Fruit fly (Drosophila melanogaster) whole organism, pupa: ENCODE data around the gene CG16779.

Source experiments
- CG10348 ChIP-seq: fragments of 200-800 bp; sonication (Bioruptor generic); IDR thresholded peaks from 2 replicates; pipeline ENCODE4 v1.3.6; 2022; ENCODE audit warnings: missing biosample characterization, missing genetic modification characterization
- CG12605 ChIP-seq: fragments of 200-800 bp; sonication (Bioruptor generic); IDR thresholded peaks from 2 replicates; pipeline ENCODE4 v1.3.6; 2022; ENCODE audit warnings: missing biosample characterization, missing genetic modification characterization
- CG13204 ChIP-seq: fragments of 200-800 bp; sonication (Bioruptor generic); optimal IDR thresholded peaks from 2 replicates; lab custom pipeline; 2018; ENCODE audit warnings: missing biosample characterization, mild to moderate bottlenecking, missing genetic modification characterization, moderate library complexity
- CG14655 ChIP-seq: fragments of 200-800 bp; sonication (Bioruptor generic); optimal IDR thresholded peaks from 3 replicates; lab custom pipeline; 2017; ENCODE audit warnings: mild to moderate bottlenecking, missing biosample characterization, missing genetic modification reagents, missing genetic modification characterization
- CG15710 ChIP-seq: fragments of 200-800 bp; sonication (Bioruptor generic); optimal IDR thresholded peaks from 2 replicates; lab custom pipeline; 2018; ENCODE audit warnings: missing biosample characterization, mild to moderate bottlenecking, missing genetic modification characterization, moderate library complexity
- CG17806 ChIP-seq: fragments of 200-800 bp; sonication (Bioruptor generic); optimal IDR thresholded peaks from 2 replicates; lab custom pipeline; 2018; ENCODE audit warnings: missing biosample characterization, mild to moderate bottlenecking, missing genetic modification characterization, moderate library complexity
- CG32121 ChIP-seq: fragments of 200-800 bp; sonication (Bioruptor generic); IDR thresholded peaks from 2 replicates; pipeline ENCODE4 v1.3.6; 2022; ENCODE audit warnings: missing biosample characterization, missing genetic modification characterization
- CG34367 ChIP-seq: fragments of 200-800 bp; sonication (Bioruptor generic); optimal IDR thresholded peaks from 2 replicates; lab custom pipeline; 2018; ENCODE audit warnings: missing biosample characterization, mild to moderate bottlenecking, missing genetic modification characterization
- CG4496 ChIP-seq: fragments of 200-800 bp; sonication (Bioruptor generic); IDR thresholded peaks from 3 replicates; pipeline ENCODE4 v1.3.6; 2022; ENCODE audit warnings: missing biosample characterization, missing genetic modification characterization
- CG8159 ChIP-seq: fragments of 200-800 bp; sonication (Bioruptor generic); optimal IDR thresholded peaks from 3 replicates; lab custom pipeline; 2018; ENCODE audit warnings: missing biosample characterization, mild to moderate bottlenecking, missing genetic modification characterization, moderate library complexity
- CG8301 ChIP-seq: fragments of 200-800 bp; sonication (Bioruptor generic); optimal IDR thresholded peaks from 2 replicates; lab custom pipeline; 2018; ENCODE audit warnings: missing biosample characterization, mild to moderate bottlenecking, missing genetic modification characterization
- CG9948 ChIP-seq: fragments of 200-800 bp; sonication (Bioruptor generic); optimal IDR thresholded peaks from 2 replicates; lab custom pipeline; 2018; ENCODE audit warnings: missing biosample characterization, mild to moderate bottlenecking, missing genetic modification characterization, moderate library complexity
- D1 ChIP-seq: fragments of 200-800 bp; sonication (Bioruptor generic); optimal IDR thresholded peaks from 2 replicates; lab custom pipeline; 2018; ENCODE audit warnings: missing biosample characterization, mild to moderate bottlenecking, missing genetic modification characterization, moderate library complexity
- EcR ChIP-seq: fragments of 200-800 bp; sonication (Bioruptor generic); optimal IDR thresholded peaks from 3 replicates; lab custom pipeline; 2019; ENCODE audit warnings: missing biosample characterization, missing genetic modification characterization, mild to moderate bottlenecking, moderate library complexity, missing genetic modification reagents
- Ets98B ChIP-seq: fragments of 200-800 bp; sonication (Bioruptor generic); IDR thresholded peaks from 2 replicates; pipeline ENCODE4 v1.3.6; 2022; ENCODE audit warnings: missing biosample characterization, missing genetic modification characterization
- Pif1A ChIP-seq: fragments of 200-800 bp; sonication (Bioruptor generic); optimal IDR thresholded peaks from 3 replicates; lab custom pipeline; 2016; ENCODE audit warnings: missing biosample characterization, missing genetic modification characterization
- Pif1B ChIP-seq: fragments of 200-800 bp; sonication (Bioruptor generic); optimal IDR thresholded peaks from 3 replicates; lab custom pipeline; 2016; ENCODE audit warnings: missing biosample characterization, missing genetic modification characterization
- Snoo ChIP-seq: fragments of 200-800 bp; sonication (Bioruptor generic); optimal IDR thresholded peaks from 3 replicates; lab custom pipeline; 2017; ENCODE audit warnings: missing biosample characterization, mild to moderate bottlenecking, missing genetic modification characterization, inconsistent platforms
- fd96Ca ChIP-seq: fragments of 200-800 bp; sonication (Bioruptor generic); IDR thresholded peaks from 3 replicates; pipeline ENCODE4 v1.3.6; 2022; ENCODE audit warnings: missing biosample characterization, missing genetic modification characterization
- gl ChIP-seq: fragments of 200-800 bp; sonication (Bioruptor generic); optimal IDR thresholded peaks from 2 replicates; lab custom pipeline; 2018; ENCODE audit warnings: missing biosample characterization, mild to moderate bottlenecking, missing genetic modification characterization
- rn ChIP-seq: fragments of 200-800 bp; sonication (Bioruptor generic); IDR thresholded peaks from 2 replicates; pipeline ENCODE4 v1.3.6; 2022; ENCODE audit warnings: missing biosample characterization, missing genetic modification characterization

The CG16779 gene

DNA sequence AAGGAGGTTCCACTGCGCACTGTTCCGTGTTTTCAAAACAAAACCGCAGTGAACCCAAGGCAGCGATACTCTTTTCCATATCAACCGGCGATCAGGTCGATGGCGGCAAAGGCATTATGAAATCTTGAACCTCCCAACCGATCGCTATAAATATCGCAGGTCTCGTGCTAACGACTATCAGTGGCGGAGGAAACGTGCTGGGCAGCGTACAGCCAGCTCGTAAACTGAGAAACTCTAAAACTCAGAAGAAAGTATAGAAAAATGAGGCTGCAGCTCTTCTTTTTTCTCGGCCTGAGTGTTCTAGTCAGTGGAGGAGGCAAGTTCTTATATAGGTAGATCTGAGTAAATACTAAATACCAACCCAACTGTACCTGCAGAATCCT lies 1.1 kb upstream of the CG16779 start, which contains the start of gene phu:
phu (plus strand) TSS at position 175 of the 383 bp plus-strand sequence.
- no peak for TF ChIP-seq CG14655
- TF ChIP-seq gl (tag; lab: Kevin White, UChicago), result no peak
- TF ChIP-seq CG15710 (tag; lab: Kevin White, UChicago), result no peak
- no peak for TF ChIP-seq CG17806
- no peak for TF ChIP-seq CG13204 (GFP tag; lab: Kevin White, UChicago)
- no peak for TF ChIP-seq CG8159
- TF ChIP-seq Snoo (tag; lab: Kevin White, UChicago), result no peak
- no peak for TF ChIP-seq CG8301 (tag; lab: Kevin White, UChicago)
- TF ChIP-seq fd96Ca (GFP tag; lab: Robert Waterston, UW), result no peak
- TF ChIP-seq CG12605 (GFP tag; lab: Robert Waterston, UW), result no peak
- no peak for TF ChIP-seq Ets98B (GFP tag; lab: Robert Waterston, UW)
- no peak for TF ChIP-seq Pif1B (GFP tag; lab: Kevin White, UChicago)
- TF ChIP-seq CG34367, result no peak
- TF ChIP-seq CG10348 (GFP tag; lab: Robert Waterston, UW), result no peak
- TF ChIP-seq rn (GFP tag; lab: Robert Waterston, UW), result no peak
- TF ChIP-seq CG4496 (GFP tag; lab: Robert Waterston, UW), result no peak
- no peak for TF ChIP-seq CG32121 (GFP tag; lab: Robert Waterston, UW)

dm6 chr3R:9492100-9492499 lies 1.4 kb downstream of the CG16779 start:
- TF ChIP-seq fd96Ca (GFP tag; lab: Robert Waterston, UW) (no peak), CG34367 (no peak), CG14655 (no peak), CG4496 (GFP tag; lab: Robert Waterston, UW) (no peak), CG12605 (GFP tag; lab: Robert Waterston, UW) (no peak), Snoo (tag; lab: Kevin White, UChicago) (no peak), CG13204 (GFP tag; lab: Kevin White, UChicago) (no peak), CG9948 (no peak), CG32121 (GFP tag; lab: Robert Waterston, UW) (no peak), CG17806 (no peak), D1 (tag; lab: Kevin White, UChicago) (no peak), gl (tag; lab: Kevin White, UChicago) (no peak), EcR (GFP tag; lab: Kevin White, UChicago) (no peak), Pif1B (GFP tag; lab: Kevin White, UChicago) (no peak), Ets98B (GFP tag; lab: Robert Waterston, UW) (no peak), rn (GFP tag; lab: Robert Waterston, UW) (no peak), CG10348 (GFP tag; lab: Robert Waterston, UW) (no peak), CG8301 (tag; lab: Kevin White, UChicago) (no peak)

DNA sequence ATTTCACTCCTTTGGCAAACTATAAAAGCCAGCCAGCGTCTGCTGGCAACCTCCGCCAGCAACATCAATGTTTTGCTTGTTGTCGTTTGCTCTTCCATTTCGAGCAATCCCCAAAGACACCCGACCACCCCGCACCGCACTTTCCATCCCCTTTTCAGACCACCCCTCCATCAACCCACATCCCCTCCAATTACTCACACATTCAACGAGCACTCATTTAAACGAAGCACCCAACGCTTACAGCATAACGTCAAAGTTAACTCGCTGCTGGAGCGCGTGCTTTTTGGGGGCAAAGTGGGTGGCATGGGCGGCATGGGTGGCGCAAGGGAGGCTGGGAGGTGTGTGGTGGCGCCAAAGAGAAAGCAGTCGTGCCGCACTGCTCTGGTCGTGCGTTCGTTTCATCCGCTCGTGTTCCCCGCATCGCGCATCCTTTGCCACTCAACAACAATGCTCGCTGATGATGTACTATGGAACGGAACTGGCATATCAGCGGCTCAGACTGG lies 2.4 kb downstream of the CG16779 start:
- TF ChIP-seq Snoo (tag; lab: Kevin White, UChicago), result no peak
- peak; percentile 58 for TF ChIP-seq CG13204 (GFP tag; lab: Kevin White, UChicago)

DNA sequence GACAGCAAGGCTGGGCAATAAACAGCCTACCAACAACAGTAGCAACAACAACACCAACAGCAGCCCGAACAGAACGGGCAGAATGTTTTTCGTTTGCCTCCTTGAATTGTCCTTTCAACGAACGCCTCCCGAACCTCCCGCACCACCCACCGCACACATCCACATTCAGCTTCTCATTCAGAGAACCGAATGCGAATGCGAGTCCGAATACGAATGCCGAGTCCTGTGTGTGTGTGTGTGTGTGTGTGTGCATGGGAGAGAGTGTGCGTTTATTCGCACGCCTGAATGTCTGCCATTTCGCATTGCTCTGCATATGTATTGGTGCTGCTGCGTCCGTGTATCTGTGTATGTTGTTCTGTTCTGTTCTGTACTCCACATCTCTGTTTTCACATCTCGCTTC lies 5.0 kb downstream of the CG16779 start:
- no peak for TF ChIP-seq rn (GFP tag; lab: Robert Waterston, UW)
- no peak for TF ChIP-seq CG4496 (GFP tag; lab: Robert Waterston, UW)
- no peak for TF ChIP-seq CG13204 (GFP tag; lab: Kevin White, UChicago)
- TF ChIP-seq CG12605 (GFP tag; lab: Robert Waterston, UW), result no peak
- TF ChIP-seq CG14655, result no peak
- no peak for TF ChIP-seq CG15710 (tag; lab: Kevin White, UChicago)
- TF ChIP-seq CG8159, result no peak
- TF ChIP-seq CG8301 (tag; lab: Kevin White, UChicago), result no peak
- no peak for TF ChIP-seq Ets98B (GFP tag; lab: Robert Waterston, UW)
- no peak for TF ChIP-seq fd96Ca (GFP tag; lab: Robert Waterston, UW)
- TF ChIP-seq CG9948, result no peak
- TF ChIP-seq Pif1B (GFP tag; lab: Kevin White, UChicago), result no peak
- no peak for TF ChIP-seq Snoo (tag; lab: Kevin White, UChicago)
- TF ChIP-seq D1 (tag; lab: Kevin White, UChicago), result no peak
- TF ChIP-seq gl (tag; lab: Kevin White, UChicago), result no peak
- no peak for TF ChIP-seq EcR (GFP tag; lab: Kevin White, UChicago)
- no peak for TF ChIP-seq CG17806
- no peak for TF ChIP-seq Pif1A (GFP tag; lab: Kevin White, UChicago)
- TF ChIP-seq CG34367, result no peak

DNA sequence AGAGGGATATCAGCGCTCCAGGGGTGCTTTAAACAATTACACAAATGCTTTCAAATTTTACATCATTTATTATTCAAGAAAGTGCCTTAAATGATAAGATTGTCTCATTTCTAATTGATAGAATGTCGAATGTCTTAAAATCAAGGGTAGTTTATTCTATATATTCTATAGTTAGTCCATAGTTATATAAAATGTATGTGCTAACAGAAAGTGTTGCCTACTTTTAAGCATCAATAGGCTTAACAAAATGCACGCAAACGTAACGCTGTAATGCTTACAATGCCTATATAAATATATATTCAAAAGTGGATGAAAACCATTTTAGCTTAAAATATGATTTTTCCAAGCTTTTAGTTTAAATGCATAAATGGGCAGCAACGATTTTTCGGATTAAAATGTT lies 5.5 kb downstream of the CG16779 start:
- no peak for TF ChIP-seq fd96Ca (GFP tag; lab: Robert Waterston, UW)
- peak; percentile 8 for TF ChIP-seq CG8159
- no peak for TF ChIP-seq CG10348 (GFP tag; lab: Robert Waterston, UW)
- TF ChIP-seq CG8301 (tag; lab: Kevin White, UChicago), result no peak
- TF ChIP-seq CG12605 (GFP tag; lab: Robert Waterston, UW), result no peak

dm6 chr3R:9487561-9487960 lies 5.9 kb downstream of the CG16779 start:
- TF ChIP-seq rn (GFP tag; lab: Robert Waterston, UW) (no peak), CG13204 (GFP tag; lab: Kevin White, UChicago) (no peak), CG9948 (no peak), CG12605 (GFP tag; lab: Robert Waterston, UW) (no peak), CG14655 (no peak), CG32121 (GFP tag; lab: Robert Waterston, UW) (no peak), Pif1B (GFP tag; lab: Kevin White, UChicago) (no peak), EcR (GFP tag; lab: Kevin White, UChicago) (no peak), Pif1A (GFP tag; lab: Kevin White, UChicago) (no peak), D1 (tag; lab: Kevin White, UChicago) (no peak)
